Worm (Caenorhabditis elegans): ENCODE results near the gene C04C3.4.

Gene C04C3.4

ce11 chrIV:3384593-3384992 lies 9.6 kb upstream of the C04C3.4 start (continued):
- peak; percentile 25 for TF ChIP-seq snpc-4 (tag; optimal IDR thresholded peaks at IDR 0.05)
- TF ChIP-seq skn-1 (tag; optimal IDR thresholded peaks at IDR 0.05): no peak
- no peak for TF ChIP-seq alr-1 (tag; optimal IDR thresholded peaks at IDR 0.05)
- TF ChIP-seq zag-1 (tag; optimal IDR thresholded peaks at IDR 0.05): peak; percentile 48
- TF ChIP-seq elt-3 (tag; optimal IDR thresholded peaks at IDR 0.05): no peak
- no peak for TF ChIP-seq nhr-77 (tag; optimal IDR thresholded peaks at IDR 0.05)
- TF ChIP-seq lin-13 (GFP tag; optimal IDR thresholded peaks at IDR 0.05): peak; percentile 81
- peak; percentile 88 for TF ChIP-seq gmeb-1 (tag; optimal IDR thresholded peaks at IDR 0.05)
- peak; percentile 81 for TF ChIP-seq ztf-4 (tag; optimal IDR thresholded peaks at IDR 0.05)
- TF ChIP-seq lsy-2 (tag; optimal IDR thresholded peaks at IDR 0.05): peak; percentile 85 to 96

ce11 chrIV:3385337-3386215 lies 8.6 kb upstream of the C04C3.4 start, which contains the start of gene mai-2:
Gene mai-2 (plus strand): TSS chrIV:3385910.
- peak; percentile 8 for TF ChIP-seq sem-4 (tag; optimal IDR thresholded peaks at IDR 0.05)
- TF ChIP-seq nhr-21 (tag; optimal IDR thresholded peaks at IDR 0.05): no peak
- peak; percentile 75 to 81 for TF ChIP-seq lsy-2 (tag; optimal IDR thresholded peaks at IDR 0.05)
- TF ChIP-seq unc-62 (GFP tag; optimal IDR thresholded peaks at IDR 0.05): no peak
- peak; percentile 42 for TF ChIP-seq blmp-1 (tag; optimal IDR thresholded peaks at IDR 0.05; ENCODE audit: insufficient read depth)
- peak; percentile 51 for TF ChIP-seq F13H6.1 (tag; optimal IDR thresholded peaks at IDR 0.05)
- TF ChIP-seq fos-1 (tag; optimal IDR thresholded peaks at IDR 0.05): no peak
- no peak for TF ChIP-seq Y55F3AM.14 (GFP tag; optimal IDR thresholded peaks at IDR 0.05)
- no peak for TF ChIP-seq nhr-23 (tag; optimal IDR thresholded peaks at IDR 0.05)
- TF ChIP-seq nhr-11 (tag; optimal IDR thresholded peaks at IDR 0.05): no peak
- TF ChIP-seq lin-39 (tag; optimal IDR thresholded peaks at IDR 0.05): no peak
- TF ChIP-seq gmeb-1 (tag; optimal IDR thresholded peaks at IDR 0.05): peak; percentile 90
- no peak for TF ChIP-seq zag-1 (tag; optimal IDR thresholded peaks at IDR 0.05)
- no peak for TF ChIP-seq ztf-1 (GFP tag; conservative IDR thresholded peaks at IDR 0.05)
- no peak for TF ChIP-seq aly-2 (tag; optimal IDR thresholded peaks at IDR 0.05)
- TF ChIP-seq nhr-10 (tag; optimal IDR thresholded peaks at IDR 0.05): no peak
- TF ChIP-seq nhr-237 (tag; optimal IDR thresholded peaks at IDR 0.05): no peak
- TF ChIP-seq snpc-4 (tag; optimal IDR thresholded peaks at IDR 0.05): no peak
- peak; percentile 76 for TF ChIP-seq C34F6.9 (tag; optimal IDR thresholded peaks at IDR 0.05)
- TF ChIP-seq elt-1 (tag; optimal IDR thresholded peaks at IDR 0.05): no peak
- peak; percentile 39 for TF ChIP-seq ztf-4 (tag; optimal IDR thresholded peaks at IDR 0.05)
- no peak for TF ChIP-seq ztf-11 (tag; optimal IDR thresholded peaks at IDR 0.05)
- TF ChIP-seq nhr-12 (tag; optimal IDR thresholded peaks at IDR 0.05): no peak
- TF ChIP-seq crh-2 (tag; optimal IDR thresholded peaks at IDR 0.05): peak; percentile 54
- TF ChIP-seq mab-5 (tag; optimal IDR thresholded peaks at IDR 0.05): no peak
- no peak for TF ChIP-seq ceh-82 (tag; optimal IDR thresholded peaks at IDR 0.05)
- TF ChIP-seq mbf-1 (tag; optimal IDR thresholded peaks at IDR 0.05): no peak
- peak; percentile 51 for TF ChIP-seq lin-13 (GFP tag; optimal IDR thresholded peaks at IDR 0.05)
- no peak for TF ChIP-seq dmd-4 (tag; optimal IDR thresholded peaks at IDR 0.05)
- no peak for TF ChIP-seq egl-27 (tag; optimal IDR thresholded peaks at IDR 0.05)
- no peak for TF ChIP-seq elt-3 (tag; optimal IDR thresholded peaks at IDR 0.05)
- peak; percentile 48 for TF ChIP-seq lin-11 (tag; optimal IDR thresholded peaks at IDR 0.05)
- no peak for TF ChIP-seq R02D3.7 (tag; optimal IDR thresholded peaks at IDR 0.05)
- TF ChIP-seq nhr-6 (tag; optimal IDR thresholded peaks at IDR 0.05): no peak
- TF ChIP-seq sma-9 (GFP tag; optimal IDR thresholded peaks at IDR 0.05): peak; percentile 25
- no peak for TF ChIP-seq sma-9 (tag; optimal IDR thresholded peaks at IDR 0.05)
- TF ChIP-seq nhr-25 (tag; optimal IDR thresholded peaks at IDR 0.05): peak; percentile 20
- TF ChIP-seq nhr-77 (tag; optimal IDR thresholded peaks at IDR 0.05): no peak
- no peak for TF ChIP-seq ZK546.5 (tag; optimal IDR thresholded peaks at IDR 0.05)
- peak; percentile 82 for TF ChIP-seq unc-55 (GFP tag; optimal IDR thresholded peaks at IDR 0.05)
- peak; percentile 52 for TF ChIP-seq ama-1 (optimal IDR thresholded peaks at IDR 0.05)
- peak in 1 of 2 experiments; percentile 16 for TF ChIP-seq mdl-1 (tag; optimal IDR thresholded peaks at IDR 0.05)
- no peak for TF ChIP-seq skn-1 (tag; optimal IDR thresholded peaks at IDR 0.05)
- TF ChIP-seq sma-3 (GFP tag; optimal IDR thresholded peaks at IDR 0.05): peak; percentile 63
- no peak for TF ChIP-seq ceh-16 (tag; optimal IDR thresholded peaks at IDR 0.05)
- no peak for TF ChIP-seq peb-1 (tag; optimal IDR thresholded peaks at IDR 0.05)
- TF ChIP-seq nhr-129 (tag; optimal IDR thresholded peaks at IDR 0.05): peak; percentile 51
- TF ChIP-seq alr-1 (tag; optimal IDR thresholded peaks at IDR 0.05): no peak
- no peak for TF ChIP-seq unc-39 (tag; optimal IDR thresholded peaks at IDR 0.05)

Data from whole organism, L2 larva.